Worm (Caenorhabditis elegans) whole organism, early embryonic: ENCODE data around the gene zmp-4.

Experiments used
- aly-1 ChIP-seq: sonication (generic microtip); optimal IDR thresholded peaks from 2 replicates; lab custom pipeline; 2016; ENCODE audit warnings: missing genetic modification characterization, missing compliant biosample characterization
- ama-1 ChIP-seq: fragments of 150-350 bp; optimal IDR thresholded peaks from 2 replicates; lab custom pipeline; 2014
- ceh-13 ChIP-seq: fragments of 200-800 bp; sonication (Bioruptor generic); optimal IDR thresholded peaks from 2 replicates; lab custom pipeline; 2018; ENCODE audit warnings: mild to moderate bottlenecking, missing genetic modification characterization, missing compliant biosample characterization
- ceh-36 ChIP-seq: sonication (generic microtip); optimal IDR thresholded peaks from 2 replicates; lab custom pipeline; 2016; ENCODE audit warnings: missing genetic modification characterization, inconsistent platforms, missing compliant biosample characterization
- flt-1 ChIP-seq: fragments of 200-800 bp; sonication (Bioruptor generic); IDR thresholded peaks from 2 replicates; pipeline ENCODE4 v1.3.6; 2022; ENCODE audit warnings: missing genetic modification characterization, missing compliant biosample characterization
- hmg-4 ChIP-seq: fragments of 200-800 bp; sonication (Bioruptor generic); optimal IDR thresholded peaks from 2 replicates; lab custom pipeline; 2018; ENCODE audit warnings: mild to moderate bottlenecking, missing genetic modification characterization, missing compliant biosample characterization
- hnd-1 ChIP-seq: sonication (generic microtip); optimal IDR thresholded peaks from 2 replicates; lab custom pipeline; 2016; ENCODE audit warnings: missing genetic modification characterization, missing compliant biosample characterization
- scrt-1 ChIP-seq: fragments of 200-800 bp; sonication (Bioruptor generic); IDR thresholded peaks from 2 replicates; pipeline ENCODE4 v1.3.6; 2022; ENCODE audit warnings: missing genetic modification characterization, missing compliant biosample characterization
- sea-1 ChIP-seq: fragments of 200-800 bp; sonication (Bioruptor generic); conservative IDR thresholded peaks from 2 replicates; pipeline ENCODE4 v1.3.6; 2022; ENCODE audit warnings: missing genetic modification characterization, missing compliant biosample characterization
- tbx-11 ChIP-seq: fragments of 200-800 bp; sonication (Bioruptor generic); IDR thresholded peaks from 2 replicates; pipeline ENCODE4 v1.3.6; 2022; ENCODE audit warnings: missing genetic modification characterization, missing compliant biosample characterization
- tra-4 ChIP-seq: sonication (generic microtip); optimal IDR thresholded peaks from 2 replicates; lab custom pipeline; 2017; ENCODE audit warnings: missing genetic modification characterization, missing compliant biosample characterization

DNA sequence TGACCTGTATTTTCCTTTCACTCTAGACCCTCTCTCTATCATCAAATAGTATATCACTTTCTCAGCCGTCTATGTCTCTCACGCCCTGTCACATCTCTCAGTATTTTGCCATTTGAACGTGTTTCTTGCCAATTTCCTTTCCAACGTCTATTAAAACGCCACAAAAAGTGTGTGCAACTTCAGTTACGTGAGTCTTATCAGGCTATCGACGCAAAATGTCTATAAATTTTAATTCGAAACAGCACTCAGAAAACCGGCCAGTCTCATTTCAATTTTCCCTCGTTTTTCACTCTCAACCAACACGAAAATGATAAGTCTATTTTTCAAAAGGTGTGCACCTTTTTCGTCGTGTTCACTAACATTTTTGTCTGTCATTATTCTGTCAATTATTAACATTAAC lies 25.9 kb downstream of the zmp-4 start, which contains the start of gene mpst-3:
- TF ChIP-seq tbx-11 (no peak), flt-1 (GFP tag; lab: Robert Waterston, UW) (no peak), hmg-4 (GFP tag; lab: Kevin White, UChicago) (no peak), sea-1 (no peak), ama-1 (lab: Kevin White, UChicago) (no peak), tra-4 (tag; lab: Kevin White, UChicago) (no peak), ceh-13 (GFP tag; lab: Kevin White, UChicago) (no peak), scrt-1 (GFP tag; lab: Robert Waterston, UW) (no peak), hnd-1 (tag; lab: Kevin White, UChicago) (no peak), ceh-36 (no peak), aly-1 (no peak)
